Worm (Caenorhabditis elegans) whole organism, young adult: ENCODE measurements around the gene B0228.8.

Source experiments
- C06A6.2 ChIP-seq: fragments of 200-800 bp; sonication (Bioruptor generic); conservative IDR thresholded peaks from 2 replicates; pipeline ENCODE4 v1.3.6; 2022; ENCODE audit warnings: missing genetic modification characterization, missing compliant biosample characterization
- F22D6.2 ChIP-seq: sonication (generic microtip); optimal IDR thresholded peaks from 2 replicates; lab custom pipeline; 2016; ENCODE audit warnings: mild to moderate bottlenecking, missing genetic modification characterization, missing compliant biosample characterization
- F23B12.7 ChIP-seq: sonication (generic microtip); optimal IDR thresholded peaks from 2 replicates; lab custom pipeline; 2017; ENCODE audit warnings: missing genetic modification characterization, mild to moderate bottlenecking, missing compliant biosample characterization, antibody characterized with exemption, moderate library complexity; ENCODE audit not compliant: insufficient read depth
- F33H1.4 ChIP-seq: fragments of 200-800 bp; sonication (Bioruptor generic); IDR thresholded peaks from 2 replicates; pipeline ENCODE4 v1.3.6; 2022; ENCODE audit warnings: missing genetic modification reagents, missing genetic modification characterization, missing compliant biosample characterization
- F37B4.10 ChIP-seq: fragments of 200-800 bp; sonication (Bioruptor generic); IDR thresholded peaks from 2 replicates; pipeline ENCODE4 v1.3.6; 2022; ENCODE audit warnings: missing genetic modification characterization, missing compliant biosample characterization
- F39B2.1 ChIP-seq: fragments of 200-800 bp; sonication (Bioruptor generic); IDR thresholded peaks from 2 replicates; pipeline ENCODE4 v1.3.6; 2022; ENCODE audit warnings: missing genetic modification reagents, missing genetic modification characterization, missing compliant biosample characterization
- K11D2.4 ChIP-seq: fragments of 200-800 bp; sonication (Bioruptor generic); IDR thresholded peaks from 2 replicates; pipeline ENCODE4 v1.3.6; 2022; ENCODE audit warnings: missing genetic modification reagents, missing genetic modification characterization, missing compliant biosample characterization
- Y56A3A.18 ChIP-seq: fragments of 200-800 bp; sonication (Bioruptor generic); IDR thresholded peaks from 2 replicates; pipeline ENCODE4 v1.3.6; 2022; ENCODE audit warnings: missing genetic modification reagents, missing genetic modification characterization, missing compliant biosample characterization
- aptf-2 ChIP-seq: fragments of 200-800 bp; sonication (Bioruptor generic); conservative IDR thresholded peaks from 2 replicates; pipeline ENCODE4 v1.3.6; 2022; ENCODE audit warnings: missing genetic modification reagents, missing genetic modification characterization, missing compliant biosample characterization
- cebp-1 ChIP-seq, 2 experiments: fragments of 200-800 bp in 1 of 2; sonication (Bioruptor generic) in 1 of 2; sonication (generic microtip) in 1 of 2; IDR thresholded peaks in 1 of 2; optimal IDR thresholded peaks in 1 of 2; 2 replicates each; pipeline versions ENCODE4 v1.3.6 to Lab custom; 2017 to 2022; ENCODE audit warnings: missing compliant biosample characterization in 2 of 2, missing genetic modification characterization in 2 of 2, mild to moderate bottlenecking in 1 of 2, missing genetic modification reagents in 1 of 2, moderate library complexity in 1 of 2
- cebp-2 ChIP-seq: fragments of 200-800 bp; sonication (Bioruptor generic); IDR thresholded peaks from 2 replicates; pipeline ENCODE4 v1.3.6; 2022; ENCODE audit warnings: missing genetic modification characterization, missing compliant biosample characterization
- ceh-40 ChIP-seq: fragments of 200-800 bp; sonication (Bioruptor generic); IDR thresholded peaks from 2 replicates; pipeline ENCODE4 v1.3.6; 2022; ENCODE audit warnings: missing genetic modification characterization, missing compliant biosample characterization
- ceh-79 ChIP-seq: sonication (generic microtip); optimal IDR thresholded peaks from 2 replicates; lab custom pipeline; 2017; ENCODE audit warnings: mild to moderate bottlenecking, missing genetic modification characterization, missing compliant biosample characterization
- dpff-1 ChIP-seq: sonication (generic microtip); optimal IDR thresholded peaks from 2 replicates; lab custom pipeline; 2017; ENCODE audit warnings: mild to moderate bottlenecking, missing genetic modification characterization, missing compliant biosample characterization
- ets-4 ChIP-seq: fragments of 200-800 bp; sonication (Bioruptor generic); optimal IDR thresholded peaks from 2 replicates; lab custom pipeline; 2018; ENCODE audit warnings: mild to moderate bottlenecking, missing genetic modification characterization, missing compliant biosample characterization
- hsf-1 ChIP-seq: fragments of 200-800 bp; sonication (Bioruptor generic); IDR thresholded peaks from 2 replicates; pipeline ENCODE4 v1.3.6; 2022; ENCODE audit warnings: missing genetic modification reagents, missing genetic modification characterization, missing compliant biosample characterization
- let-607 ChIP-seq, 2 experiments: fragments of 200-800 bp in 1 of 2; sonication (Bioruptor generic) in 1 of 2; sonication (generic microtip) in 1 of 2; optimal IDR thresholded peaks; 2 replicates each; lab custom pipeline; 2016 to 2018; ENCODE audit warnings: mild to moderate bottlenecking in 2 of 2, missing compliant biosample characterization in 2 of 2, missing genetic modification characterization in 2 of 2, moderate library complexity in 2 of 2, missing genotype in 1 of 2
- lin-35 ChIP-seq, 3 experiments: fragments of 150-350 bp in 2 of 3; sonication (generic microtip) in 1 of 3; optimal IDR thresholded peaks; 2 replicates each; lab custom pipeline; 2014 to 2018; ENCODE audit warnings: missing biosample characterization in 3 of 3, missing genetic modification characterization in 3 of 3, missing genetic modification reagents in 3 of 3
- lir-1 ChIP-seq: fragments of 200-800 bp; sonication (Bioruptor generic); conservative IDR thresholded peaks from 2 replicates; pipeline ENCODE4 v1.3.6; 2022; ENCODE audit warnings: missing genetic modification reagents, missing genetic modification characterization, missing compliant biosample characterization
- mcd-1 ChIP-seq: fragments of 200-800 bp; sonication (Bioruptor generic); IDR thresholded peaks from 2 replicates; pipeline ENCODE4 v1.3.6; 2022; ENCODE audit warnings: missing genetic modification reagents, missing genetic modification characterization, missing compliant biosample characterization
- mxl-1 ChIP-seq: sonication (generic microtip); optimal IDR thresholded peaks from 2 replicates; lab custom pipeline; 2016; ENCODE audit warnings: missing genetic modification characterization, missing compliant biosample characterization
- nfya-2 ChIP-seq: fragments of 200-800 bp; sonication (Bioruptor generic); IDR thresholded peaks from 2 replicates; pipeline ENCODE4 v1.3.6; 2022; ENCODE audit warnings: missing genetic modification reagents, missing genetic modification characterization, missing compliant biosample characterization
- nfyb-1 ChIP-seq: fragments of 200-800 bp; sonication (Bioruptor generic); IDR thresholded peaks from 2 replicates; pipeline ENCODE4 v1.3.6; 2022; ENCODE audit warnings: missing genetic modification reagents, missing genetic modification characterization, missing compliant biosample characterization
- nhr-27 ChIP-seq: fragments of 200-800 bp; sonication (Bioruptor generic); optimal IDR thresholded peaks from 2 replicates; lab custom pipeline; 2018; ENCODE audit warnings: mild to moderate bottlenecking, missing genetic modification characterization, moderate library complexity, missing compliant biosample characterization
- nhr-80 ChIP-seq: sonication (generic microtip); optimal IDR thresholded peaks from 2 replicates; lab custom pipeline; 2016; ENCODE audit warnings: missing genetic modification characterization, missing compliant biosample characterization
- sptf-2 ChIP-seq: fragments of 200-800 bp; sonication (Bioruptor generic); optimal IDR thresholded peaks from 2 replicates; lab custom pipeline; 2018; ENCODE audit warnings: mild to moderate bottlenecking, missing genetic modification characterization, missing compliant biosample characterization
- tbp1 ChIP-seq: fragments of 200-800 bp; sonication (Bioruptor generic); optimal IDR thresholded peaks from 2 replicates; lab custom pipeline; 2018; ENCODE audit warnings: mild to moderate bottlenecking, missing genetic modification characterization, missing compliant biosample characterization
- tbx-9 ChIP-seq: sonication (generic microtip); optimal IDR thresholded peaks from 2 replicates; lab custom pipeline; 2016; ENCODE audit warnings: borderline replicate concordance, missing genetic modification characterization, inconsistent platforms, missing compliant biosample characterization
- zim-3 ChIP-seq: sonication (generic microtip); optimal IDR thresholded peaks from 2 replicates; lab custom pipeline; 2017; ENCODE audit warnings: mild to moderate bottlenecking, missing genetic modification characterization, moderate library complexity, missing compliant biosample characterization

The B0228.8 gene

ce11 chrII:7778273-7778672 lies 16.9 kb upstream of the B0228.8 start:
- no peak for TF ChIP-seq ceh-40 (GFP tag; lab: Robert Waterston, UW)
- no peak for TF ChIP-seq nfya-2
- no peak for TF ChIP-seq lir-1 (GFP tag; lab: Robert Waterston, UW)
- 0 out of 2 replicates have a peak, but pooled peaks have one; percentile 51 for TF ChIP-seq Y56A3A.18 (GFP tag; lab: Robert Waterston, UW)
- TF ChIP-seq, all 124 proteins: peak for 1

ce11 chrII:7777320-7777978 lies 16.1 kb upstream of the B0228.8 start, which contains the start of gene mthf-1:
Gene mthf-1 (minus strand): TSS chrII:7777823.
- TF ChIP-seq let-607 (tag; optimal IDR thresholded peaks at IDR 0.05; lab: Kevin White, UChicago), result peak in 1 of 2 experiments; percentile 13
- TF ChIP-seq nfya-2, result no peak
- TF ChIP-seq aptf-2, result no peak
- TF ChIP-seq nhr-80 (tag; lab: Kevin White, UChicago), result peak; percentile 71
- TF ChIP-seq Y56A3A.18 (GFP tag; lab: Robert Waterston, UW), result peak; percentile 26; the same call in 1 of the 2 replicates
- TF ChIP-seq tbp1 (GFP tag; lab: Kevin White, UChicago), result peak; percentile 2
- no peak for TF ChIP-seq cebp-1 (GFP tag; IDR thresholded peaks at IDR 0.05; lab: Robert Waterston, UW)
- TF ChIP-seq cebp-1 (tag; optimal IDR thresholded peaks at IDR 0.05; lab: Kevin White, UChicago), result peak; percentile 22
- peak in 1 of 3 experiments; percentile 41 for TF ChIP-seq lin-35 (GFP tag; optimal IDR thresholded peaks at IDR 0.05; lab: Kevin White, UChicago)
- 0 out of 2 replicates have a peak, but pooled peaks have one; percentile 41 for TF ChIP-seq K11D2.4 (GFP tag; lab: Robert Waterston, UW)
- no peak for TF ChIP-seq mcd-1 (GFP tag; lab: Robert Waterston, UW)

ce11 chrII:7776715-7777114 lies 15.4 kb upstream of the B0228.8 start:
- no peak for TF ChIP-seq zim-3 (tag; lab: Kevin White, UChicago)
- peak; percentile 14 for TF ChIP-seq ets-4 (GFP tag; lab: Kevin White, UChicago)
- no peak for TF ChIP-seq sptf-2 (GFP tag; lab: Kevin White, UChicago)
- no peak for TF ChIP-seq tbx-9
- no peak for TF ChIP-seq let-607 (tag; optimal IDR thresholded peaks at IDR 0.05; lab: Kevin White, UChicago)
- no peak for TF ChIP-seq mxl-1 (tag; lab: Kevin White, UChicago)
- TF ChIP-seq F39B2.1 (GFP tag; lab: Robert Waterston, UW), result no peak
- no peak for TF ChIP-seq F22D6.2 (tag; lab: Kevin White, UChicago)
- TF ChIP-seq K11D2.4 (GFP tag; lab: Robert Waterston, UW), result 0 out of 2 replicates have a peak, but pooled peaks have one; percentile 16
- no peak for TF ChIP-seq dpff-1 (tag; lab: Kevin White, UChicago)
- TF ChIP-seq nfyb-1 (GFP tag; lab: Robert Waterston, UW), result peak; percentile 25; the same call in 1 of the 2 replicates
- TF ChIP-seq F33H1.4 (GFP tag; lab: Robert Waterston, UW), result no peak
- no peak for TF ChIP-seq F23B12.7 (tag; lab: Kevin White, UChicago)
- 0 out of 2 replicates have a peak, but pooled peaks have one; percentile 26 for TF ChIP-seq cebp-2 (GFP tag; lab: Robert Waterston, UW)
- no peak for TF ChIP-seq nhr-80 (tag; lab: Kevin White, UChicago)
- TF ChIP-seq F37B4.10 (GFP tag; lab: Robert Waterston, UW), result no peak
- no peak for TF ChIP-seq ceh-79 (tag; lab: Kevin White, UChicago)

- no peak for TF ChIP-seq dpff-1 (tag; lab: Kevin White, UChicago)
- TF ChIP-seq nhr-27 (tag; lab: Kevin White, UChicago), result no peak
- no peak for TF ChIP-seq C06A6.2 (GFP tag; lab: Robert Waterston, UW)
- 0 out of 2 replicates have a peak, but pooled peaks have one; percentile 9 for TF ChIP-seq hsf-1
Observed at ce11 chrII:7776232-7776631, 14.9 kb upstream of the B0228.8 start.
